Fruit fly (Drosophila melanogaster): ENCODE measurements around the gene RagA-B.

The RagA-B gene

DNA sequence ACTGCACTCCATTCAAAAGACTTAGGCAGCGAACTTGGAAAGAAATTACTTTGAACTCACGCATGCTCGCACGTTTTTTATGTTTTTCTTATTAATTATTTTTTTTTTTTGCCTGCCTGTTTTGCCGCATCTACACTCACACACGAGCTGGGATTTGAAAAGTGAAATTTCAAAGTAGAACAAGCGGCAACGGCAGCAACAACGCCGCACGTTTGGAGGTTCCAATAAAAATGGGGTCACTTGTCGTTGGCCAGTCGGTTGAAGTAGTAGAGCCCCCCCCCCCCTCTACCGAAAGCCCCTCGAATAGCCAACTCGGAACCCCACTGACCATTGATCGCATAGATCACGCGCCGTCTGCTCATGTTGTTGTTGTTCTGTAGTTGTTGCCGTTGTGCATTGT, 37.7 kb downstream of the RagA-B start:
- TF ChIP-seq CG4360 (GFP tag; IDR thresholded peaks at IDR 0.05), result peak; percentile 24; the same call in 1 of the 2 replicates
- TF ChIP-seq Blimp-1 (GFP tag; optimal IDR thresholded peaks at IDR 0.05), result peak; percentile 94
- no peak for TF ChIP-seq CG34422 (GFP tag; IDR thresholded peaks at IDR 0.05)
- TF ChIP-seq tgo (GFP tag; IDR thresholded peaks at IDR 0.05), result 0 out of 3 replicates have a peak, but pooled peaks have one; percentile 29
- TF ChIP-seq kni (GFP tag; optimal IDR thresholded peaks at IDR 0.05), result peak; percentile 83
- TF ChIP-seq Abd-B (GFP tag; optimal IDR thresholded peaks at IDR 0.05), result no peak
- TF ChIP-seq crol (GFP tag; IDR thresholded peaks at IDR 0.05), result peak; percentile 39; the same call in 1 of the 2 replicates
- TF ChIP-seq CG8281 (tag; optimal IDR thresholded peaks at IDR 0.05), result no peak

DNA sequence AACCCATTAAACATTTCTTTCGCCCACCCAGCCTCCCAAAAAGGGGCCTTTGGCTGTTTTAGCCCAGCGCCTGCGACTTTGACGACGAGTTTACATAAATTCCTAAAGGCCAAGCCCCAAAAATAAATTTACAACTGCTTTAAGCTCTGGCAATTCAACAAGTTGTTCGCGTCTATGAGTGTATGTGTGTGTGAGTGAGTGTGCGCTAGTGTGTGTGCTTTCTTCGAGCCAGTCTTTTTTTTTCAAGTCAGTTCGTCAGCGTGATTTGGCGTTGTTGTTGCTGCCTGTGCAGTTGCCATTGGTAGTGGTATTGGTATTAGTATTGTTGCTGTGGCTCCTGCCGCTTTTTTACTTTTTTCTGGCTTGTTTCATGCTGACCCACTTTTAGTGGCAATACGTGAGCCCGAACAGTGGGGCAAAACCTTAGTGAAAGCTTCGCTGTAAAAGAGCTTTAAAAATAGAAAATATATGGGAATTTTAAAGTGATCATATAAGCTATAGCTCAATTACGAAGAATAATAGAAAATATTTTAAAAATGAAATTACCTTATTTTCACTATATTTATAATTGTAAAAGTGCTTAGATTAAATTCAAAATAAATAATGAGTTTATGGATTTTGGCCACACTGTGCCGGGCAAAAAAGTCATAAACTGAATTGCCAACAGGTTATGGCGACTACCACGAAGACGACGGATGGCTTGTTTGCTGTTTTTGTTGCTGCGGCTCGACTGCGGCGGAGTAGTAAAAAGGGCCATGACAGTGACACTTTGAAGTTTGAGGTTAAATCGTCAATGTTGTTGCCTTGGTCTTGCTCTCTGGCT, 38.4 kb downstream of the RagA-B start:
- TF ChIP-seq CG8944 (GFP tag; optimal IDR thresholded peaks at IDR 0.05) (peak; percentile 12), CG6683 (GFP tag; optimal IDR thresholded peaks at IDR 0.05) (peak; percentile 59), kni (GFP tag; optimal IDR thresholded peaks at IDR 0.05) (peak; percentile 63), disco-r (GFP tag; optimal IDR thresholded peaks at IDR 0.05) (no peak), CG1792 (GFP tag; optimal IDR thresholded peaks at IDR 0.05) (no peak), CG3726 (GFP tag; IDR thresholded peaks at IDR 0.05) (0 out of 3 replicates have a peak, but pooled peaks have one; percentile 62), cas (GFP tag; IDR thresholded peaks at IDR 0.05) (peak; percentile 52; the same call in 1 of the 2 replicates), CG10267 (tag; optimal IDR thresholded peaks at IDR 0.05) (peak; percentile 82), CG13624 (GFP tag; optimal IDR thresholded peaks at IDR 0.05) (no peak), bcd (GFP tag; optimal IDR thresholded peaks at IDR 0.05) (peak; percentile 81), ro (GFP tag; IDR thresholded peaks at IDR 0.05) (peak; percentile 36; the same call in 1 of the 2 replicates), CG9817 (tag; optimal IDR thresholded peaks at IDR 0.05) (peak; percentile 73), CG14965 (GFP tag; optimal IDR thresholded peaks at IDR 0.05; ENCODE audit: borderline replicate concordance) (no peak), Lim3 (GFP tag; IDR thresholded peaks at IDR 0.05) (no peak), eyg (GFP tag; optimal IDR thresholded peaks at IDR 0.05) (no peak), CG1602 (GFP tag; optimal IDR thresholded peaks at IDR 0.05) (peak; percentile 62), chn (GFP tag; optimal IDR thresholded peaks at IDR 0.05) (peak; percentile 51), wdn (GFP tag; IDR thresholded peaks at IDR 0.05) (0 out of 2 replicates have a peak, but pooled peaks have one; percentile 9), pho (GFP tag; optimal IDR thresholded peaks at IDR 0.05) (no peak), CG14860 (GFP tag; IDR thresholded peaks at IDR 0.05; ENCODE audit: partially characterized antibody) (0 out of 3 replicates have a peak, but pooled peaks have one; percentile 16), knrl (GFP tag; IDR thresholded peaks at IDR 0.05; ENCODE audit: partially characterized antibody) (peak; percentile 43; the same call in 1 of the 3 replicates), Poxn (GFP tag; IDR thresholded peaks at IDR 0.05) (no peak), Dek (tag; optimal IDR thresholded peaks at IDR 0.05) (peak; percentile 78), CG17912 (GFP tag; optimal IDR thresholded peaks at IDR 0.05) (peak; percentile 29), CG4617 (GFP tag; optimal IDR thresholded peaks at IDR 0.05; ENCODE audit: borderline replicate concordance) (peak; percentile 5), CG9797 (GFP tag; optimal IDR thresholded peaks at IDR 0.05) (no peak), NFAT (GFP tag; IDR thresholded peaks at IDR 0.05) (peak; percentile 53; the same call in 1 of the 2 replicates), Kr (GFP tag; optimal IDR thresholded peaks at IDR 0.05) (no peak), CG10431 (GFP tag; optimal IDR thresholded peaks at IDR 0.05) (peak; percentile 80), CG6854 (GFP tag; optimal IDR thresholded peaks at IDR 0.05) (peak; percentile 41), Antp (GFP tag; optimal IDR thresholded peaks at IDR 0.05) (no peak), NC2β (GFP tag; optimal IDR thresholded peaks at IDR 0.05) (no peak), CG11456 (GFP tag; IDR thresholded peaks at IDR 0.05) (peak; percentile 75; the same call in 1 of the 3 replicates), ato (GFP tag; IDR thresholded peaks at IDR 0.05; ENCODE audit: partially characterized antibody) (no peak), CHES-1-like (GFP tag; optimal IDR thresholded peaks at IDR 0.05) (no peak), MESR4 (GFP tag; optimal IDR thresholded peaks at IDR 0.05) (no peak), Abd-B (GFP tag; optimal IDR thresholded peaks at IDR 0.05) (peak; percentile 87), CG8765 (GFP tag; IDR thresholded peaks at IDR 0.05) (no peak), lmd (GFP tag; IDR thresholded peaks at IDR 0.05) (peak; percentile 86), MTF-1 (GFP tag; optimal IDR thresholded peaks at IDR 0.05; ENCODE audit: borderline replicate concordance) (peak; percentile 58)
